Fruit fly (Drosophila melanogaster) whole organism, prepupa: ENCODE results near the gene mbt.

Experiments used
- Blimp-1 ChIP-seq: fragments of 200-800 bp; sonication (Bioruptor generic); optimal IDR thresholded peaks from 3 replicates; lab custom pipeline; 2017; ENCODE audit warnings: missing biosample characterization, missing genetic modification characterization, mild to moderate bottlenecking, moderate library complexity, missing genetic modification reagents
- CG10669 ChIP-seq: fragments of 200-800 bp; sonication (Bioruptor generic); optimal IDR thresholded peaks from 3 replicates; lab custom pipeline; 2018; ENCODE audit warnings: missing biosample characterization, mild to moderate bottlenecking, missing genetic modification characterization, moderate library complexity
- CG11902 ChIP-seq: fragments of 200-800 bp; sonication (Bioruptor generic); optimal IDR thresholded peaks from 3 replicates; lab custom pipeline; 2016; ENCODE audit warnings: missing biosample characterization, missing genetic modification characterization
- CG15336 ChIP-seq: fragments of 200-800 bp; sonication (Bioruptor generic); IDR thresholded peaks from 2 replicates; pipeline ENCODE4 v1.3.6; 2022; ENCODE audit warnings: missing biosample characterization, missing genetic modification characterization
- CG16779 ChIP-seq: fragments of 200-800 bp; sonication (Bioruptor generic); optimal IDR thresholded peaks from 3 replicates; lab custom pipeline; 2017; ENCODE audit warnings: missing biosample characterization, mild to moderate bottlenecking, missing genetic modification characterization
- CG3032 ChIP-seq: fragments of 200-800 bp; optimal IDR thresholded peaks from 2 replicates; lab custom pipeline; 2019; ENCODE audit warnings: missing biosample characterization, mild to moderate bottlenecking, missing genetic modification characterization, moderate library complexity
- CG34406 ChIP-seq: fragments of 200-800 bp; sonication (Bioruptor generic); optimal IDR thresholded peaks from 3 replicates; lab custom pipeline; 2016; ENCODE audit warnings: missing biosample characterization, missing genetic modification characterization
- CG6276 ChIP-seq: fragments of 200-800 bp; sonication (Bioruptor generic); optimal IDR thresholded peaks from 2 replicates; lab custom pipeline; 2017; ENCODE audit warnings: missing biosample characterization, mild to moderate bottlenecking, missing genetic modification characterization
- CG6808 ChIP-seq: fragments of 200-800 bp; sonication (Bioruptor generic); optimal IDR thresholded peaks from 3 replicates; lab custom pipeline; 2017; ENCODE audit warnings: missing biosample characterization, missing genetic modification characterization, mild to moderate bottlenecking, moderate library complexity, missing genetic modification reagents
- CG6854 ChIP-seq: fragments of 200-800 bp; sonication (Bioruptor generic); optimal IDR thresholded peaks from 2 replicates; lab custom pipeline; 2017; ENCODE audit warnings: missing biosample characterization, mild to moderate bottlenecking, missing genetic modification characterization
- CG7368 ChIP-seq: fragments of 200-800 bp; sonication (Bioruptor generic); optimal IDR thresholded peaks from 3 replicates; lab custom pipeline; 2016; ENCODE audit warnings: missing biosample characterization, missing genetic modification characterization
- CG8632 ChIP-seq: fragments of 200-800 bp; sonication (Bioruptor generic); optimal IDR thresholded peaks from 3 replicates; lab custom pipeline; 2016; ENCODE audit warnings: missing biosample characterization, missing genetic modification characterization
- CG9139 ChIP-seq: fragments of 200-800 bp; sonication (Bioruptor generic); optimal IDR thresholded peaks from 3 replicates; lab custom pipeline; 2017; ENCODE audit warnings: missing biosample characterization, mild to moderate bottlenecking, missing genetic modification characterization
- Eip75B ChIP-seq: fragments of 200-800 bp; sonication (Bioruptor generic); optimal IDR thresholded peaks from 3 replicates; lab custom pipeline; 2016; ENCODE audit warnings: missing biosample characterization, missing genetic modification characterization
- Eip78C ChIP-seq: fragments of 200-800 bp; sonication (Bioruptor generic); peaks from one replicate; lab custom pipeline; 2016; ENCODE audit warnings: missing biosample characterization, missing genetic modification characterization
- Ets21C ChIP-seq: fragments of 200-800 bp; sonication (Bioruptor generic); optimal IDR thresholded peaks from 3 replicates; lab custom pipeline; 2016; ENCODE audit warnings: missing biosample characterization, missing genetic modification characterization
- Ets96B ChIP-seq: fragments of 200-800 bp; optimal IDR thresholded peaks from 2 replicates; lab custom pipeline; 2019; ENCODE audit warnings: missing biosample characterization, mild to moderate bottlenecking, missing genetic modification characterization, moderate library complexity
- Gug ChIP-seq: fragments of 200-800 bp; sonication (Bioruptor generic); IDR thresholded peaks from 2 replicates; pipeline ENCODE4 v1.3.6; 2022; ENCODE audit warnings: missing biosample characterization, missing genetic modification characterization
- Hr38 ChIP-seq: sonication (Bioruptor generic); optimal IDR thresholded peaks from 2 replicates; lab custom pipeline; 2016; ENCODE audit warnings: missing biosample characterization, missing genetic modification characterization
- Hr39 ChIP-seq: fragments of 200-800 bp; sonication (Bioruptor generic); optimal IDR thresholded peaks from 2 replicates; lab custom pipeline; 2016; ENCODE audit warnings: missing biosample characterization, missing genetic modification characterization
- Met ChIP-seq: fragments of 200-800 bp; sonication (Bioruptor generic); optimal IDR thresholded peaks from 3 replicates; lab custom pipeline; 2016; ENCODE audit warnings: missing biosample characterization, missing genetic modification characterization
- OdsH ChIP-seq: fragments of 200-800 bp; sonication (Bioruptor generic); optimal IDR thresholded peaks from 3 replicates; lab custom pipeline; 2016; ENCODE audit warnings: missing biosample characterization, missing genetic modification characterization
- Smox ChIP-seq: fragments of 200-800 bp; sonication (Bioruptor generic); optimal IDR thresholded peaks from 3 replicates; lab custom pipeline; 2016; ENCODE audit warnings: missing biosample characterization, missing genetic modification characterization
- Sox102F ChIP-seq: fragments of 200-800 bp; sonication (Bioruptor generic); optimal IDR thresholded peaks from 2 replicates; lab custom pipeline; 2016; ENCODE audit warnings: missing biosample characterization, mild to moderate bottlenecking, missing genetic modification characterization
- Sox14 ChIP-seq: fragments of 200-800 bp; sonication (Bioruptor generic); optimal IDR thresholded peaks from 3 replicates; lab custom pipeline; 2016; ENCODE audit warnings: missing biosample characterization, missing genetic modification characterization
- achi ChIP-seq: fragments of 200-800 bp; sonication (Bioruptor generic); optimal IDR thresholded peaks from 3 replicates; lab custom pipeline; 2016; ENCODE audit warnings: missing biosample characterization, missing genetic modification characterization
- acj6 ChIP-seq: fragments of 200-800 bp; sonication (Bioruptor generic); optimal IDR thresholded peaks from 3 replicates; lab custom pipeline; 2016; ENCODE audit warnings: missing biosample characterization, missing genetic modification characterization
- dac ChIP-seq: fragments of 200-800 bp; sonication (Bioruptor generic); optimal IDR thresholded peaks from 2 replicates; lab custom pipeline; 2017; ENCODE audit warnings: missing biosample characterization, mild to moderate bottlenecking, missing genetic modification characterization
- eg ChIP-seq: fragments of 200-800 bp; sonication (Bioruptor generic); IDR thresholded peaks from 3 replicates; pipeline ENCODE4 v1.3.6; 2022; ENCODE audit warnings: missing biosample characterization, missing genetic modification characterization
- fd59A ChIP-seq: fragments of 200-800 bp; sonication (Bioruptor generic); optimal IDR thresholded peaks from 2 replicates; lab custom pipeline; 2017; ENCODE audit warnings: missing biosample characterization, mild to moderate bottlenecking, missing genetic modification characterization, missing genetic modification reagents
- fd85E ChIP-seq: fragments of 200-800 bp; sonication (Bioruptor generic); optimal IDR thresholded peaks from 3 replicates; lab custom pipeline; 2016; ENCODE audit warnings: missing biosample characterization, missing genetic modification characterization
- net ChIP-seq: fragments of 200-800 bp; sonication (Bioruptor generic); optimal IDR thresholded peaks from 3 replicates; lab custom pipeline; 2016; ENCODE audit warnings: missing biosample characterization, missing genetic modification characterization
- pdm3 ChIP-seq: fragments of 200-800 bp; sonication (Bioruptor generic); optimal IDR thresholded peaks from 3 replicates; lab custom pipeline; 2016; ENCODE audit warnings: missing biosample characterization, missing genetic modification characterization
- spab ChIP-seq: fragments of 200-800 bp; sonication (Bioruptor generic); optimal IDR thresholded peaks from 2 replicates; lab custom pipeline; 2017; ENCODE audit warnings: missing biosample characterization, mild to moderate bottlenecking, missing genetic modification characterization, missing genetic modification reagents
- ss ChIP-seq, 2 experiments: fragments of 200-800 bp; sonication (Bioruptor generic); optimal IDR thresholded peaks; 2 replicates in 1 of 2; 3 replicates in 1 of 2; lab custom pipeline; 2017 to 2018; ENCODE audit warnings: mild to moderate bottlenecking in 2 of 2, missing biosample characterization in 2 of 2, missing genetic modification characterization in 2 of 2, moderate library complexity in 1 of 2
- svp ChIP-seq: fragments of 200-800 bp; sonication (Bioruptor generic); peaks from one replicate; lab custom pipeline; 2016; ENCODE audit warnings: missing biosample characterization, missing genetic modification characterization
- topi ChIP-seq: fragments of 200-800 bp; sonication (Bioruptor generic); optimal IDR thresholded peaks from 3 replicates; lab custom pipeline; 2016; ENCODE audit warnings: missing biosample characterization, missing genetic modification characterization
- vri ChIP-seq: fragments of 200-800 bp; sonication (Bioruptor generic); optimal IDR thresholded peaks from 3 replicates; lab custom pipeline; 2016; ENCODE audit warnings: missing biosample characterization, mild to moderate bottlenecking, missing genetic modification characterization

Gene mbt

dm6 chrX:16585569-16585968 lies 24.9 kb upstream of the mbt start (continued):
- no peak for TF ChIP-seq CG6854
- TF ChIP-seq Gug = no peak
- peak; percentile 20 for TF ChIP-seq CG8632 (GFP tag; lab: Kevin White, UChicago)
- TF ChIP-seq dac (GFP tag; lab: Kevin White, UChicago) = no peak
- TF ChIP-seq svp (GFP tag; lab: Kevin White, UChicago) = no peak
- peak; percentile 45 for TF ChIP-seq achi (GFP tag; lab: Kevin White, UChicago)
- TF ChIP-seq Smox (GFP tag; lab: Kevin White, UChicago) = peak; percentile 6
- TF ChIP-seq eg (GFP tag; lab: Robert Waterston, UW) = 0 out of 3 replicates have a peak, but pooled peaks have one; percentile 31
- peak; percentile 36 for TF ChIP-seq Ets96B (tag; lab: Kevin White, UChicago)
- TF ChIP-seq Ets21C = no peak
- peak; percentile 18 for TF ChIP-seq acj6 (GFP tag; lab: Kevin White, UChicago)
- no peak for TF ChIP-seq CG34406
- TF ChIP-seq OdsH (GFP tag; lab: Kevin White, UChicago) = no peak
- TF ChIP-seq Eip78C (GFP tag; lab: Kevin White, UChicago) = peak; percentile 67
- TF ChIP-seq vri (GFP tag; lab: Kevin White, UChicago) = no peak
- TF ChIP-seq, all 60 proteins: peak for 23

- TF ChIP-seq CG10669 (GFP tag; lab: Kevin White, UChicago) (peak; percentile 19), Eip78C (GFP tag; lab: Kevin White, UChicago) (peak; percentile 82), Gug (no peak), CG7368 (GFP tag; lab: Kevin White, UChicago) (no peak), CG3032 (tag; lab: Kevin White, UChicago) (no peak), Sox14 (peak; percentile 1), fd85E (GFP tag; lab: Kevin White, UChicago) (no peak), CG6808 (GFP tag; lab: Kevin White, UChicago) (peak; percentile 33), topi (GFP tag; lab: Kevin White, UChicago) (no peak), Eip75B (GFP tag; lab: Kevin White, UChicago) (peak; percentile 21), ss (GFP tag; optimal IDR thresholded peaks at IDR 0.05; lab: Kevin White, UChicago) (peak; percentile 30 to 65), Hr38 (no peak), net (peak; percentile 24), CG15336 (GFP tag; lab: Robert Waterston, UW) (no peak), fd59A (peak; percentile 13), dac (GFP tag; lab: Kevin White, UChicago) (no peak), Met (no peak), CG16779 (tag; lab: Kevin White, UChicago) (peak; percentile 25), Hr39 (GFP tag; lab: Kevin White, UChicago) (no peak), CG6276 (GFP tag; lab: Kevin White, UChicago) (peak; percentile 32), Blimp-1 (GFP tag; lab: Kevin White, UChicago) (no peak), spab (GFP tag; lab: Kevin White, UChicago) (peak; percentile 32), Ets96B (tag; lab: Kevin White, UChicago) (no peak), CG9139 (GFP tag; lab: Kevin White, UChicago) (peak; percentile 30), achi (GFP tag; lab: Kevin White, UChicago) (no peak), pdm3 (no peak), Sox102F (GFP tag; lab: Kevin White, UChicago) (no peak), CG11902 (GFP tag; lab: Kevin White, UChicago) (no peak)
These were observed 24.2 kb upstream of the mbt start for dm6 chrX:16586178-16586890.
